Fruit fly (Drosophila melanogaster) whole organism, wandering third instar larva: Measurements from ENCODE around the gene CG3842.

Experiments
- Abd-B ChIP-seq: fragments of >200 bp; optimal IDR thresholded peaks from 2 replicates; lab custom pipeline; 2017; ENCODE audit warnings: missing biosample characterization, missing genetic modification characterization
- CG32264 ChIP-seq: fragments of 200-800 bp; sonication (Bioruptor generic); optimal IDR thresholded peaks from 2 replicates; lab custom pipeline; 2016; ENCODE audit warnings: missing biosample characterization, missing genetic modification characterization
- CG9705 ChIP-seq: fragments of 200-800 bp; sonication (Bioruptor generic); optimal IDR thresholded peaks from 2 replicates; lab custom pipeline; 2018; ENCODE audit warnings: missing biosample characterization, mild to moderate bottlenecking, missing genetic modification characterization
- CrebA ChIP-seq: fragments of 200-800 bp; sonication (Bioruptor generic); optimal IDR thresholded peaks from 2 replicates; lab custom pipeline; 2016; ENCODE audit warnings: missing biosample characterization, mild to moderate bottlenecking, missing genetic modification characterization, borderline replicate concordance
- Dfd ChIP-seq: fragments of >200 bp; optimal IDR thresholded peaks from 2 replicates; lab custom pipeline; 2017; ENCODE audit warnings: missing biosample characterization, missing genetic modification characterization
- Dif ChIP-seq: fragments of 200-275, 200-300 bp; sonication (Bioruptor generic); optimal IDR thresholded peaks from 2 replicates; lab custom pipeline; 2018; ENCODE audit warnings: missing biosample characterization, missing genetic modification characterization; ENCODE audit not compliant: partially characterized antibody
- GATAd ChIP-seq: sonication (Bioruptor generic); optimal IDR thresholded peaks from 2 replicates; lab custom pipeline; 2016; ENCODE audit warnings: missing biosample characterization, missing genetic modification characterization
- HLH106 ChIP-seq: fragments of 200-800 bp; optimal IDR thresholded peaks from 3 replicates; lab custom pipeline; 2019; ENCODE audit warnings: missing biosample characterization, mild to moderate bottlenecking, missing genetic modification characterization, moderate library complexity
- Hr83 ChIP-seq: fragments of 200-300 bp; sonication (Bioruptor generic); optimal IDR thresholded peaks from 2 replicates; lab custom pipeline; 2016; ENCODE audit warnings: missing biosample characterization, mild to moderate bottlenecking, missing genetic modification characterization, moderate library complexity; ENCODE audit not compliant: poor library complexity, severe bottlenecking
- Jra ChIP-seq: sonication (Bioruptor generic); optimal IDR thresholded peaks from 2 replicates; lab custom pipeline; 2016; ENCODE audit warnings: missing biosample characterization, missing genetic modification characterization
- Mio ChIP-seq: sonication (Bioruptor generic); optimal IDR thresholded peaks from 2 replicates; lab custom pipeline; 2016; ENCODE audit warnings: missing biosample characterization, missing genetic modification characterization
- Myc ChIP-seq: fragments of >200 bp; optimal IDR thresholded peaks from 2 replicates; lab custom pipeline; 2017
- N ChIP-seq: fragments of >200 bp; optimal IDR thresholded peaks from 2 replicates; lab custom pipeline; 2018; ENCODE audit warnings: missing biosample characterization, missing external identifiers, missing genetic modification characterization
- OdsH ChIP-seq: fragments of 200-800 bp; sonication (Bioruptor generic); optimal IDR thresholded peaks from 2 replicates; lab custom pipeline; 2016; ENCODE audit warnings: missing biosample characterization, mild to moderate bottlenecking, missing genetic modification characterization
- Rel ChIP-seq, 2 experiments: fragments of 200-800 bp; sonication (Bioruptor generic) in 1 of 2; optimal IDR thresholded peaks; 2 replicates in 1 of 2; 3 replicates in 1 of 2; lab custom pipeline; 2016 to 2019; ENCODE audit warnings: mild to moderate bottlenecking in 2 of 2, missing biosample characterization in 2 of 2, missing genetic modification characterization in 2 of 2, moderate library complexity in 1 of 2
- Sp1 ChIP-seq: fragments of 200-800 bp; sonication (Bioruptor generic); optimal IDR thresholded peaks from 3 replicates; lab custom pipeline; 2019; ENCODE audit warnings: missing biosample characterization, mild to moderate bottlenecking, missing genetic modification characterization, moderate library complexity
- Vsx2 ChIP-seq: fragments of 200-300, 225-300 bp; sonication (Bioruptor generic); optimal IDR thresholded peaks from 2 replicates; lab custom pipeline; 2018; ENCODE audit warnings: missing biosample characterization, missing genetic modification characterization; ENCODE audit not compliant: partially characterized antibody
- br ChIP-seq: fragments of 200-800 bp; sonication (Bioruptor generic); optimal IDR thresholded peaks from 2 replicates; lab custom pipeline; 2016; ENCODE audit warnings: missing biosample characterization, missing genetic modification characterization
- brk ChIP-seq: fragments of 200-800 bp; sonication (Bioruptor generic); optimal IDR thresholded peaks from 2 replicates; lab custom pipeline; 2016; ENCODE audit warnings: missing biosample characterization, mild to moderate bottlenecking, missing genetic modification characterization
- dl ChIP-seq, 2 experiments: fragments of 175-275, 200-275 bp in 1 of 2; fragments of 200-275 bp in 1 of 2; sonication (Bioruptor generic); optimal IDR thresholded peaks; lab custom pipeline; 2018; ENCODE audit warnings: mild to moderate bottlenecking in 2 of 2, missing biosample characterization in 2 of 2, missing genetic modification characterization in 2 of 2, moderate library complexity in 2 of 2; ENCODE audit not compliant: partially characterized antibody in 2 of 2, insufficient read depth in 1 of 2
- dmrt93B ChIP-seq: fragments of 200-800 bp; sonication (Bioruptor generic); optimal IDR thresholded peaks from 2 replicates; lab custom pipeline; 2018; ENCODE audit warnings: missing biosample characterization, mild to moderate bottlenecking, missing genetic modification characterization
- dsf ChIP-seq: sonication (Bioruptor generic); optimal IDR thresholded peaks from 2 replicates; lab custom pipeline; 2016; ENCODE audit warnings: missing biosample characterization, missing genetic modification characterization, borderline replicate concordance
- ey ChIP-seq: fragments of 200-800 bp; sonication (Bioruptor generic); optimal IDR thresholded peaks from 2 replicates; lab custom pipeline; 2016; ENCODE audit warnings: missing biosample characterization, missing genetic modification characterization
- foxo ChIP-seq, 2 experiments: fragments of 200-800 bp; sonication (Bioruptor generic); optimal IDR thresholded peaks; 2 replicates in 1 of 2; 3 replicates in 1 of 2; lab custom pipeline; 2016 to 2017; ENCODE audit warnings: missing biosample characterization in 2 of 2, missing genetic modification characterization in 2 of 2
- fru ChIP-seq: fragments of 200-800 bp; sonication (Bioruptor generic); optimal IDR thresholded peaks from 3 replicates; lab custom pipeline; 2016; ENCODE audit warnings: missing biosample characterization, mild to moderate bottlenecking, missing genetic modification characterization
- h ChIP-seq: fragments of 200-800 bp; sonication (Bioruptor generic); optimal IDR thresholded peaks from 3 replicates; lab custom pipeline; 2016; ENCODE audit warnings: missing biosample characterization, mild to moderate bottlenecking, missing genetic modification characterization
- jim ChIP-seq: fragments of 175-275, 200-325 bp; sonication (Bioruptor generic); optimal IDR thresholded peaks from 2 replicates; lab custom pipeline; 2016; ENCODE audit warnings: missing biosample characterization, mild to moderate bottlenecking, missing genetic modification characterization
- lola ChIP-seq: fragments of >200 bp; optimal IDR thresholded peaks from 2 replicates; lab custom pipeline; 2017; ENCODE audit warnings: missing biosample characterization, missing genetic modification characterization
- pan ChIP-seq: fragments of >200 bp; optimal IDR thresholded peaks from 2 replicates; lab custom pipeline; 2017
- psq ChIP-seq: fragments of 200-800 bp; sonication (Bioruptor generic); optimal IDR thresholded peaks from 3 replicates; lab custom pipeline; 2017; ENCODE audit warnings: missing biosample characterization, mild to moderate bottlenecking, missing genetic modification characterization, moderate library complexity
- rgr ChIP-seq: fragments of 200-800 bp; sonication (Bioruptor generic); optimal IDR thresholded peaks from 3 replicates; lab custom pipeline; 2016; ENCODE audit warnings: missing biosample characterization, mild to moderate bottlenecking, missing genetic modification characterization
- sage ChIP-seq: fragments of 200-800 bp; sonication (Bioruptor generic); optimal IDR thresholded peaks from 2 replicates; lab custom pipeline; 2016; ENCODE audit warnings: missing biosample characterization, mild to moderate bottlenecking, missing genetic modification characterization
- sv ChIP-seq: fragments of 200-800 bp; sonication (Bioruptor generic); optimal IDR thresholded peaks from 3 replicates; lab custom pipeline; 2016; ENCODE audit warnings: missing biosample characterization, missing genetic modification characterization
- tai ChIP-seq: sonication (Bioruptor generic); optimal IDR thresholded peaks from 2 replicates; lab custom pipeline; 2016; ENCODE audit warnings: missing biosample characterization, missing genetic modification characterization
- usp ChIP-seq: fragments of >200 bp; optimal IDR thresholded peaks from 2 replicates; lab custom pipeline; 2017; ENCODE audit warnings: missing biosample characterization, missing genetic modification characterization
- woc ChIP-seq: sonication (Bioruptor generic); optimal IDR thresholded peaks from 2 replicates; lab custom pipeline; 2016; ENCODE audit warnings: missing biosample characterization, mild to moderate bottlenecking, missing genetic modification characterization

CG3842 gene

DNA sequence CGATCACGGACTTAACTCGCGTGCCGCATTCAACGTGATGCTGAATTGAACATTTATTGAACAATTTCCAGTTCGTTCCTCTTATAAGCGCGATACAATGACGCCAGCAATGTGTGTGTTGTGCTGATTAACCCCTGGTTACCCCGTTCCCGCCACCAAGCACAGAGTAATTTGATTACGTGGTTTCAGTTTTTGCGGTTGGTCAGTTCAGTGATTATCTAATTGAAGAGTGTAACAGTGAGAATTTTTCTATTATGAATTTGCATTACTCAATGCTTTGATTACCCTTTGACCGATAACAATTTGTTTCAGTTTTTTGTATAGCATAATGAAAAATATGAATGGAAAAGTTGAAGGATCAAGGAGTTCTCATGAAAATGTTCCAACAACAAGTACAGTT, at the start of gene CG3842:
TSS of gene CG3842 (plus strand) at position 61 of the 400 bp plus-strand sequence.
- TF ChIP-seq pan (lab: Kevin White, UChicago) = no peak
- TF ChIP-seq HLH106 (tag; lab: Kevin White, UChicago) = no peak
- no peak for TF ChIP-seq ey (GFP tag; lab: Kevin White, UChicago)
- TF ChIP-seq Jra (GFP tag; lab: Kevin White, UChicago) = no peak
- no peak for TF ChIP-seq sage
- no peak for TF ChIP-seq CG9705 (GFP tag; lab: Kevin White, UChicago)
- TF ChIP-seq Dif (GFP tag; lab: Kevin White, UChicago) = no peak
- no peak for TF ChIP-seq CrebA
- TF ChIP-seq CG32264 = no peak
- no peak for TF ChIP-seq fru (GFP tag; lab: Kevin White, UChicago)
- no peak for TF ChIP-seq sv (GFP tag; lab: Kevin White, UChicago)

DNA sequence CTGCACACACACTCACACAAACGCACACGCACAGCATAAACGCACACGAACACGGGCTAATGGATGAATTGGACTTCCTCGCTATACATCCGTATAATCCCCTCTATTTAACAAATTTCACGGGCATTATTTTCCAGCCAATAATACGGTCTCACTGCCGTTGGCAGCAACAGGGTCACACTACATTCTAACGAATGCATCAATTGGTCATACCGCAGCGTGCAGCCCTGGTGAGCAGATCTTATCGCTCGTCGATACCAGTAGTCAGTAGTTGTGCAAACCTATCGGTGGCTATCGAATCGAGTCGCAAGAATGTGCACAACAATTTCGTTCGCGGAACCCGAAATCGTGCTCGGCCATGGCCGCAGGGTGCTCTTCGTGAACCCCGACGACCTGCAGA, 49.7 kb upstream of the CG3842 start, which contains the start of the genes Top3beta and wuho:
TSS of gene Top3beta (minus strand) at position 149 of the 400 bp plus-strand sequence.
TSS of gene wuho (plus strand) at position 259 of the 400 bp plus-strand sequence.
- TF ChIP-seq foxo (GFP tag; optimal IDR thresholded peaks at IDR 0.05; lab: Kevin White, UChicago) = no peak
- peak; percentile 1 for TF ChIP-seq Hr83 (GFP tag; lab: Kevin White, UChicago)
- peak; percentile 22 for TF ChIP-seq Dif (GFP tag; lab: Kevin White, UChicago)
- no peak for TF ChIP-seq Abd-B (GFP tag; lab: Kevin White, UChicago)
- peak; percentile 44 for TF ChIP-seq Sp1
- no peak for TF ChIP-seq lola (GFP tag; lab: Kevin White, UChicago)
- no peak for TF ChIP-seq N (GFP tag; lab: Kevin White, UChicago)
- no peak for TF ChIP-seq Jra (GFP tag; lab: Kevin White, UChicago)
- TF ChIP-seq tai (GFP tag; lab: Kevin White, UChicago) = no peak
- peak; percentile 41 for TF ChIP-seq HLH106 (tag; lab: Kevin White, UChicago)
- TF ChIP-seq GATAd (GFP tag; lab: Kevin White, UChicago) = no peak
- peak; percentile 63 for TF ChIP-seq h (GFP tag; lab: Kevin White, UChicago)
- no peak for TF ChIP-seq usp (GFP tag; lab: Kevin White, UChicago)
- TF ChIP-seq Rel (GFP tag; optimal IDR thresholded peaks at IDR 0.05; lab: Kevin White, UChicago) = no peak
- peak; percentile 99 for TF ChIP-seq Rel (tag; optimal IDR thresholded peaks at IDR 0.05; lab: Kevin White, UChicago)
- no peak for TF ChIP-seq jim
- peak; percentile 68 for TF ChIP-seq rgr (GFP tag; lab: Kevin White, UChicago)
- no peak for TF ChIP-seq sage
- TF ChIP-seq Mio (GFP tag; lab: Kevin White, UChicago) = no peak
- TF ChIP-seq Dfd (GFP tag; lab: Kevin White, UChicago) = no peak
- TF ChIP-seq dmrt93B (GFP tag; lab: Kevin White, UChicago) = no peak
- TF ChIP-seq br (GFP tag; lab: Kevin White, UChicago) = no peak
- TF ChIP-seq brk = no peak
- no peak for TF ChIP-seq fru (GFP tag; lab: Kevin White, UChicago)
- TF ChIP-seq dl (GFP tag; optimal IDR thresholded peaks at IDR 0.05; lab: Kevin White, UChicago; ENCODE audit: insufficient read depth in 1 of 2, partially characterized antibody in 2 of 2) = no peak
- TF ChIP-seq ey (GFP tag; lab: Kevin White, UChicago) = peak; percentile 37
- TF ChIP-seq woc (GFP tag; lab: Kevin White, UChicago) = no peak
- peak; percentile 16 for TF ChIP-seq sv (GFP tag; lab: Kevin White, UChicago)
- TF ChIP-seq Myc (lab: Kevin White, UChicago) = peak; percentile 24
- no peak for TF ChIP-seq dsf
- TF ChIP-seq OdsH (GFP tag; lab: Kevin White, UChicago) = peak; percentile 29
- TF ChIP-seq Vsx2 (GFP tag; lab: Kevin White, UChicago) = no peak
- TF ChIP-seq psq (GFP tag; lab: Kevin White, UChicago) = peak; percentile 19

DNA sequence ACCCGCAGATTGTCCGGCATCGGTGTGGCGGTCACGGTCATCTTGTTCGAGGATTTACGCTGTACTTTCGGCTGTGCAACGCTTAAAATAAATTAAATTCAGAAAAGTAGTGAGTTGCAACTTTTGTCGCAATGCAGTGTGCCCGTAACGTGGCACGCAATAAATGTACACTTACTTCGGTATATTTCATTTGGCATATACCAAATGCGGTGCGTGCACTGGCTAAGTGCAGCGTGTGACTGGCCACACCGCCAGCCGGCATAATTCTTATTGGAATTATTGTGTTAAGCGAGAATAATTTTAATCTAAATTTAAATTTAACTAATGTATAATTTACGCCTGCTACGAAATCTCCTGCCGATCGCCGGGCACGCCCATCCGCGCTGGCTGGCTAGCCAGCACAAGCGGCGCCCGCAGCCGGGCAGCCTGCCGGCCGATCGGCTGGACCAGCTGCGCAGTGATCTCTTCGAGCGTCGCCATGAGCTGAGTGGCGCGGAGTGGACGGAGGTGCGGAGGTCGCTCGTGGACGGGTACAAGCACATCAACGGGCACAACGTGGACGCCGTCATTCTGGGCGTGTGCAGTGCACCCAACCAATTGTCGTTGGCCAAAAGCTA, 46.4 kb upstream of the CG3842 start, which contains the start of the genes Rpt4 and mldr:
TSS of gene Rpt4 (minus strand) at position 163 of the 617 bp plus-strand sequence.
TSS of gene mldr (plus strand) at position 221 of the 617 bp plus-strand sequence.
- no peak for TF ChIP-seq Rel (GFP tag; optimal IDR thresholded peaks at IDR 0.05; lab: Kevin White, UChicago)
- peak; percentile 53 for TF ChIP-seq Rel (tag; optimal IDR thresholded peaks at IDR 0.05; lab: Kevin White, UChicago)
- peak; percentile 5 for TF ChIP-seq Hr83 (GFP tag; lab: Kevin White, UChicago)
- TF ChIP-seq CG32264 = no peak
- no peak for TF ChIP-seq Vsx2 (GFP tag; lab: Kevin White, UChicago)
- TF ChIP-seq tai (GFP tag; lab: Kevin White, UChicago) = no peak
- peak; percentile 18 for TF ChIP-seq Sp1
